Worm (Caenorhabditis elegans) whole organism, L2 larva: ENCODE results near the gene tbx-2.
A peak's percentile ranks its signal among the peaks of the same experiment; 100 is the strongest.

ENCODE experiments used
- C34F6.9 ChIP-seq: fragments of 150-350 bp; optimal IDR thresholded peaks from 2 replicates; lab custom pipeline; 2014; ENCODE audit warnings: missing biosample characterization, missing genetic modification characterization
- F13H6.1 ChIP-seq: sonication (generic microtip); optimal IDR thresholded peaks from 2 replicates; lab custom pipeline; 2016; ENCODE audit warnings: missing genetic modification characterization, missing compliant biosample characterization
- Y55F3AM.14 ChIP-seq: fragments of 200-800 bp; sonication (Bioruptor generic); optimal IDR thresholded peaks from 2 replicates; lab custom pipeline; 2018; ENCODE audit warnings: mild to moderate bottlenecking, missing genetic modification characterization, missing compliant biosample characterization
- aly-2 ChIP-seq: fragments of 150-350 bp; optimal IDR thresholded peaks from 2 replicates; lab custom pipeline; 2014; ENCODE audit warnings: missing biosample characterization, missing genetic modification characterization
- ama-1 ChIP-seq: fragments of 150-350 bp; optimal IDR thresholded peaks from 2 replicates; lab custom pipeline; 2018; ENCODE audit warnings: inconsistent platforms
- blmp-1 ChIP-seq: sonication (generic microtip); optimal IDR thresholded peaks from 2 replicates; lab custom pipeline; 2017; ENCODE audit warnings: missing genetic modification characterization, mild to moderate bottlenecking, missing compliant biosample characterization, antibody characterized with exemption, moderate library complexity; ENCODE audit not compliant: insufficient read depth
- ceh-16 ChIP-seq: fragments of 150-350 bp; optimal IDR thresholded peaks from 2 replicates; lab custom pipeline; 2014; ENCODE audit warnings: missing biosample characterization, missing genetic modification characterization
- crh-2 ChIP-seq: sonication (generic microtip); optimal IDR thresholded peaks from 2 replicates; lab custom pipeline; 2017; ENCODE audit warnings: missing biosample characterization, missing genetic modification characterization
- egl-27 ChIP-seq: sonication (generic microtip); optimal IDR thresholded peaks from 3 replicates; lab custom pipeline; 2017; ENCODE audit warnings: missing biosample characterization, missing genetic modification reagents, missing genetic modification characterization
- elt-3 ChIP-seq: sonication (generic microtip); optimal IDR thresholded peaks from 2 replicates; lab custom pipeline; 2017; ENCODE audit warnings: missing biosample characterization, missing genetic modification characterization
- fos-1 ChIP-seq: fragments of 150-350 bp; optimal IDR thresholded peaks from 2 replicates; lab custom pipeline; 2014; ENCODE audit warnings: missing biosample characterization, missing genetic modification characterization
- gmeb-1 ChIP-seq: fragments of 150-350 bp; optimal IDR thresholded peaks from 2 replicates; lab custom pipeline; 2014; ENCODE audit warnings: missing biosample characterization, missing genetic modification characterization
- lin-11 ChIP-seq: fragments of 150-350 bp; sonication (generic microtip); optimal IDR thresholded peaks from 2 replicates; lab custom pipeline; 2014; ENCODE audit warnings: missing biosample characterization, missing genetic modification characterization, inconsistent platforms, mixed read lengths
- lin-13 ChIP-seq: fragments of 150-350 bp; optimal IDR thresholded peaks from 2 replicates; lab custom pipeline; 2014; ENCODE audit warnings: missing biosample characterization, missing genetic modification reagents, missing genetic modification characterization
- lin-39 ChIP-seq: fragments of 150-350 bp; optimal IDR thresholded peaks from 2 replicates; lab custom pipeline; 2014; ENCODE audit warnings: missing biosample characterization, missing genetic modification reagents, missing genetic modification characterization
- mdl-1 ChIP-seq, 2 experiments: fragments of 150-350 bp in 1 of 2; sonication (generic microtip) in 1 of 2; optimal IDR thresholded peaks; 2 replicates each; lab custom pipeline; 2017; ENCODE audit warnings: missing biosample characterization in 2 of 2, missing genetic modification characterization in 2 of 2
- nhr-10 ChIP-seq: sonication (generic microtip); optimal IDR thresholded peaks from 2 replicates; lab custom pipeline; 2017; ENCODE audit warnings: missing biosample characterization, missing genetic modification characterization
- nhr-11 ChIP-seq: fragments of 150-350 bp; optimal IDR thresholded peaks from 2 replicates; lab custom pipeline; 2014; ENCODE audit warnings: missing biosample characterization, missing genetic modification characterization
- nhr-23 ChIP-seq: fragments of 150-350 bp; optimal IDR thresholded peaks from 2 replicates; lab custom pipeline; 2014; ENCODE audit warnings: missing biosample characterization, missing genetic modification reagents, missing genetic modification characterization
- nhr-237 ChIP-seq: fragments of 150-350 bp; optimal IDR thresholded peaks from 2 replicates; lab custom pipeline; 2014; ENCODE audit warnings: missing biosample characterization, missing genetic modification characterization
- nhr-77 ChIP-seq: fragments of 150-350 bp; optimal IDR thresholded peaks from 2 replicates; lab custom pipeline; 2014; ENCODE audit warnings: missing biosample characterization, missing genetic modification characterization
- peb-1 ChIP-seq: fragments of 150-350 bp; optimal IDR thresholded peaks from 2 replicates; lab custom pipeline; 2014; ENCODE audit warnings: missing biosample characterization, missing genetic modification characterization
- sem-4 ChIP-seq: fragments of 150-350 bp; optimal IDR thresholded peaks from 2 replicates; lab custom pipeline; 2014; ENCODE audit warnings: missing biosample characterization, missing genetic modification reagents, missing genetic modification characterization
- sma-3 ChIP-seq: sonication (generic microtip); optimal IDR thresholded peaks from 2 replicates; lab custom pipeline; 2016; ENCODE audit warnings: missing genetic modification reagents, missing genetic modification characterization, missing compliant biosample characterization
- snpc-4 ChIP-seq: fragments of 150-350 bp; optimal IDR thresholded peaks from 2 replicates; lab custom pipeline; 2014; ENCODE audit warnings: missing biosample characterization, missing genetic modification characterization
- unc-39 ChIP-seq: fragments of 150-350 bp; optimal IDR thresholded peaks from 2 replicates; lab custom pipeline; 2014; ENCODE audit warnings: missing biosample characterization, missing genetic modification characterization
- unc-55 ChIP-seq: fragments of 150-350 bp; sonication (generic microtip); optimal IDR thresholded peaks from 3 replicates; lab custom pipeline; 2014; ENCODE audit warnings: missing biosample characterization, missing genetic modification reagents, missing genetic modification characterization
- ztf-1 ChIP-seq: fragments of 200-800 bp; sonication (Bioruptor generic); conservative IDR thresholded peaks from 2 replicates; pipeline ENCODE4 v1.3.6; 2022; ENCODE audit warnings: missing genetic modification characterization, missing compliant biosample characterization
- ztf-4 ChIP-seq: fragments of 150-350 bp; optimal IDR thresholded peaks from 2 replicates; lab custom pipeline; 2014; ENCODE audit warnings: missing biosample characterization, missing genetic modification characterization

Gene tbx-2

ce11 chrIII:5126988-5127387 lies 9.1 kb downstream of the tbx-2 start:
- TF ChIP-seq ztf-4 (tag; lab: Kevin White, UChicago): no peak
- no peak for TF ChIP-seq ztf-1
- TF ChIP-seq unc-55 (GFP tag; lab: Kevin White, UChicago): no peak
- no peak for TF ChIP-seq elt-3 (tag; lab: Kevin White, UChicago)
- TF ChIP-seq nhr-11 (tag; lab: Kevin White, UChicago): no peak
- TF ChIP-seq lin-13 (GFP tag; lab: Kevin White, UChicago): no peak
- TF ChIP-seq, all 48 proteins: peak for 0

- TF ChIP-seq gmeb-1 (tag; lab: Kevin White, UChicago): no peak
- TF ChIP-seq ztf-4 (tag; lab: Kevin White, UChicago): no peak
- no peak for TF ChIP-seq egl-27 (tag; lab: Kevin White, UChicago)
- TF ChIP-seq mdl-1 (tag; optimal IDR thresholded peaks at IDR 0.05; lab: Kevin White, UChicago): no peak
Measured at ce11 chrIII:5125759-5126158, 10.3 kb downstream of the tbx-2 start.

- TF ChIP-seq mdl-1 (tag; optimal IDR thresholded peaks at IDR 0.05; lab: Kevin White, UChicago): no peak
- TF ChIP-seq ceh-16 (tag; lab: Kevin White, UChicago): peak; percentile 5
- no peak for TF ChIP-seq nhr-23
- TF ChIP-seq aly-2 (tag; lab: Kevin White, UChicago): no peak
- no peak for TF ChIP-seq sma-3 (GFP tag; lab: Kevin White, UChicago)
- no peak for TF ChIP-seq sem-4 (tag; lab: Kevin White, UChicago)
- TF ChIP-seq, all 48 proteins: peak for 1
Measured at ce11 chrIII:5124385-5124784, 11.7 kb downstream of the tbx-2 start.

ce11 chrIII:5120593-5120992 lies 15.5 kb downstream of the tbx-2 start:
- TF ChIP-seq snpc-4 (tag; lab: Kevin White, UChicago): no peak
- TF ChIP-seq ama-1: no peak
- no peak for TF ChIP-seq F13H6.1 (tag; lab: Kevin White, UChicago)
- no peak for TF ChIP-seq nhr-23
- no peak for TF ChIP-seq peb-1 (tag; lab: Kevin White, UChicago)
- no peak for TF ChIP-seq lin-39 (tag; lab: Kevin White, UChicago)
- no peak for TF ChIP-seq crh-2 (tag; lab: Kevin White, UChicago)
- no peak for TF ChIP-seq nhr-11 (tag; lab: Kevin White, UChicago)

ce11 chrIII:5119063-5119462 lies 17.0 kb downstream of the tbx-2 start:
- TF ChIP-seq blmp-1 (tag; lab: Kevin White, UChicago) (no peak), egl-27 (tag; lab: Kevin White, UChicago) (no peak), lin-11 (tag; lab: Kevin White, UChicago) (no peak), Y55F3AM.14 (GFP tag; lab: Kevin White, UChicago) (no peak), ceh-16 (tag; lab: Kevin White, UChicago) (peak; percentile 89), ztf-4 (tag; lab: Kevin White, UChicago) (no peak)

ce11 chrIII:5112998-5113397 lies 23.1 kb downstream of the tbx-2 start:
- TF ChIP-seq fos-1 (tag; lab: Kevin White, UChicago) (peak; percentile 44), lin-13 (GFP tag; lab: Kevin White, UChicago) (no peak)

ce11 chrIII:5112399-5112798 lies 23.7 kb downstream of the tbx-2 start:
- TF ChIP-seq fos-1 (tag; lab: Kevin White, UChicago): no peak
- TF ChIP-seq nhr-77: no peak
- TF ChIP-seq C34F6.9 (tag; lab: Kevin White, UChicago): no peak
- no peak for TF ChIP-seq sma-3 (GFP tag; lab: Kevin White, UChicago)
- no peak for TF ChIP-seq ama-1
- no peak for TF ChIP-seq unc-39 (tag; lab: Kevin White, UChicago)
- TF ChIP-seq nhr-237 (tag; lab: Kevin White, UChicago): no peak
- no peak for TF ChIP-seq nhr-11 (tag; lab: Kevin White, UChicago)
- no peak for TF ChIP-seq nhr-10 (tag; lab: Kevin White, UChicago)
- TF ChIP-seq mdl-1 (tag; optimal IDR thresholded peaks at IDR 0.05; lab: Kevin White, UChicago): no peak
